Fruit fly (Drosophila melanogaster) whole organism, embryonic: Measurements from ENCODE around the gene GlnRS.

ENCODE experiments used
- BEAF-32 ChIP-seq: fragments of 200-800 bp; sonication (Bioruptor generic); optimal IDR thresholded peaks from 3 replicates; lab custom pipeline; 2017; ENCODE audit warnings: missing biosample characterization, missing genetic modification characterization, mild to moderate bottlenecking, moderate library complexity, missing genetic modification reagents
- Bgb ChIP-seq: fragments of 200-800 bp; sonication (Bioruptor generic); IDR thresholded peaks from 2 replicates; pipeline ENCODE4 v1.3.6; 2022; ENCODE audit warnings: missing biosample characterization, missing genetic modification characterization; ENCODE audit not compliant: partially characterized antibody
- CG11560 ChIP-seq: fragments of 200-800 bp; sonication (Bioruptor generic); IDR thresholded peaks from 3 replicates; pipeline ENCODE4 v1.3.6; 2022; ENCODE audit warnings: missing biosample characterization, missing genetic modification characterization
- CG2116 ChIP-seq: fragments of 200-800 bp; sonication (Bioruptor generic); optimal IDR thresholded peaks from 3 replicates; lab custom pipeline; 2018; ENCODE audit warnings: missing biosample characterization, mild to moderate bottlenecking, missing genetic modification characterization
- CG4707 ChIP-seq: fragments of 200-800 bp; sonication (Bioruptor generic); optimal IDR thresholded peaks from 2 replicates; lab custom pipeline; 2018; ENCODE audit warnings: missing biosample characterization, mild to moderate bottlenecking, missing genetic modification characterization, moderate library complexity
- CG6791 ChIP-seq: fragments of 200-800 bp; sonication (Bioruptor generic); IDR thresholded peaks from 3 replicates; pipeline ENCODE4 v1.3.6; 2022; ENCODE audit warnings: missing biosample characterization, missing genetic modification characterization; ENCODE audit not compliant: partially characterized antibody
- CG7357 ChIP-seq: fragments of 200-800 bp; sonication (Bioruptor generic); IDR thresholded peaks from 3 replicates; pipeline ENCODE4 v1.3.6; 2022; ENCODE audit warnings: missing biosample characterization, missing genetic modification characterization
- CG7963 ChIP-seq: fragments of 200-800 bp; sonication (Bioruptor generic); IDR thresholded peaks from 3 replicates; pipeline ENCODE4 v1.3.6; 2022; ENCODE audit warnings: missing biosample characterization, missing genetic modification characterization; ENCODE audit not compliant: partially characterized antibody
- CoRest ChIP-seq: fragments of 200-800 bp; sonication (Bioruptor generic); optimal IDR thresholded peaks from 3 replicates; lab custom pipeline; 2018; ENCODE audit warnings: missing biosample characterization, mild to moderate bottlenecking, missing genetic modification characterization, moderate library complexity
- D19A ChIP-seq: fragments of 200-800 bp; optimal IDR thresholded peaks from 3 replicates; lab custom pipeline; 2019; ENCODE audit warnings: missing biosample characterization, mild to moderate bottlenecking, missing genetic modification characterization, moderate library complexity
- Dfd ChIP-seq, 2 experiments: fragments of >200 bp; optimal IDR thresholded peaks; 2 replicates each; lab custom pipeline; 2017; ENCODE audit warnings: missing biosample characterization in 2 of 2, missing genetic modification characterization in 2 of 2
- Dll ChIP-seq: fragments of 200-800 bp; sonication (Bioruptor generic); IDR thresholded peaks from 4 replicates; pipeline ENCODE4 v1.3.6; 2022; ENCODE audit warnings: missing biosample characterization, missing genetic modification characterization; ENCODE audit not compliant: partially characterized antibody
- Doc2 ChIP-seq: fragments of 200-800 bp; sonication (Bioruptor generic); IDR thresholded peaks from 2 replicates; pipeline ENCODE4 v1.3.6; 2022; ENCODE audit warnings: missing biosample characterization, missing genetic modification characterization
- Dp ChIP-seq: fragments of 200-800 bp; sonication (Bioruptor generic); optimal IDR thresholded peaks from 2 replicates; lab custom pipeline; 2018; ENCODE audit warnings: missing biosample characterization, mild to moderate bottlenecking, missing genetic modification characterization, moderate library complexity
- Ets65A ChIP-seq: fragments of 200-800 bp; sonication (Bioruptor generic); peaks from one replicate; lab custom pipeline; 2016; ENCODE audit warnings: missing biosample characterization, missing genetic modification characterization
- Ets97D ChIP-seq: fragments of 200-800 bp; sonication (Bioruptor generic); optimal IDR thresholded peaks from 3 replicates; lab custom pipeline; 2016; ENCODE audit warnings: missing biosample characterization, missing genetic modification characterization
- HHEX ChIP-seq: fragments of 200-800 bp; sonication (Bioruptor generic); optimal IDR thresholded peaks from 3 replicates; lab custom pipeline; 2017; ENCODE audit warnings: missing biosample characterization, mild to moderate bottlenecking, missing genetic modification characterization, missing genetic modification reagents
- HmgD ChIP-seq: fragments of 200-800 bp; sonication (Bioruptor generic); optimal IDR thresholded peaks from 3 replicates; lab custom pipeline; 2016; ENCODE audit warnings: missing biosample characterization, missing genetic modification characterization
- Hr78 ChIP-seq, 2 experiments: fragments of 200-800 bp in 1 of 2; fragments of >200 bp in 1 of 2; sonication (Bioruptor generic) in 1 of 2; optimal IDR thresholded peaks; 2 replicates each; lab custom pipeline; 2017 to 2019; ENCODE audit warnings: missing biosample characterization in 2 of 2, missing genetic modification characterization in 2 of 2, mild to moderate bottlenecking in 1 of 2, moderate library complexity in 1 of 2
- Myb ChIP-seq: fragments of 200-800 bp; sonication (Bioruptor generic); optimal IDR thresholded peaks from 2 replicates; lab custom pipeline; 2016; ENCODE audit warnings: missing biosample characterization, missing genetic modification characterization
- NC2β ChIP-seq: fragments of 200-800 bp; sonication (Bioruptor generic); optimal IDR thresholded peaks from 2 replicates; lab custom pipeline; 2016; ENCODE audit warnings: missing biosample characterization, missing genetic modification characterization
- Opbp ChIP-seq: fragments of 200-800 bp; sonication (Bioruptor generic); IDR thresholded peaks from 3 replicates; pipeline ENCODE4 v1.3.6; 2022; ENCODE audit warnings: missing biosample characterization, missing genetic modification characterization; ENCODE audit not compliant: partially characterized antibody
- Rfx ChIP-seq: fragments of 200-800 bp; sonication (Bioruptor generic); IDR thresholded peaks from 2 replicates; pipeline ENCODE4 v1.3.6; 2022; ENCODE audit warnings: missing biosample characterization, missing genetic modification characterization
- Sox100B ChIP-seq: fragments of 200-800 bp; sonication (Bioruptor generic); optimal IDR thresholded peaks from 3 replicates; lab custom pipeline; 2018; ENCODE audit warnings: missing biosample characterization, mild to moderate bottlenecking, missing genetic modification characterization
- Sry-β ChIP-seq: fragments of 200-800 bp; sonication (Bioruptor generic); optimal IDR thresholded peaks from 2 replicates; lab custom pipeline; 2018; ENCODE audit warnings: missing biosample characterization, mild to moderate bottlenecking, missing genetic modification characterization, moderate library complexity
- ato ChIP-seq: fragments of 200-800 bp; sonication (Bioruptor generic); IDR thresholded peaks from 2 replicates; pipeline ENCODE4 v1.3.6; 2022; ENCODE audit warnings: missing biosample characterization, missing genetic modification characterization; ENCODE audit not compliant: partially characterized antibody
- dpn ChIP-seq, 2 experiments: fragments of 200-800 bp; sonication (Bioruptor generic); optimal IDR thresholded peaks; 3 replicates each; lab custom pipeline; 2016; ENCODE audit warnings: missing biosample characterization in 2 of 2, missing genetic modification characterization in 2 of 2
- gfzf ChIP-seq: fragments of 200-800 bp; sonication (Bioruptor generic); optimal IDR thresholded peaks from 2 replicates; lab custom pipeline; 2016; ENCODE audit warnings: missing biosample characterization, mild to moderate bottlenecking, missing genetic modification characterization, moderate library complexity
- inv ChIP-seq: fragments of 200-800 bp; sonication (Bioruptor generic); IDR thresholded peaks from 2 replicates; pipeline ENCODE4 v1.3.6; 2022; ENCODE audit warnings: missing biosample characterization, missing genetic modification characterization; ENCODE audit not compliant: partially characterized antibody
- knrl ChIP-seq: fragments of 200-800 bp; sonication (Bioruptor generic); IDR thresholded peaks from 3 replicates; pipeline ENCODE4 v1.3.6; 2022; ENCODE audit warnings: missing biosample characterization, missing genetic modification characterization; ENCODE audit not compliant: partially characterized antibody
- mld ChIP-seq: fragments of 200-800 bp; sonication (Bioruptor generic); IDR thresholded peaks from 3 replicates; pipeline ENCODE4 v1.3.6; 2022; ENCODE audit warnings: missing biosample characterization, missing genetic modification characterization; ENCODE audit not compliant: partially characterized antibody
- nerfin-2 ChIP-seq: fragments of 200-800 bp; sonication (Bioruptor generic); IDR thresholded peaks from 2 replicates; pipeline ENCODE4 v1.3.6; 2022; ENCODE audit warnings: missing biosample characterization, missing genetic modification characterization; ENCODE audit not compliant: partially characterized antibody
- oc ChIP-seq: fragments of 200-800 bp; sonication (Bioruptor generic); optimal IDR thresholded peaks from 2 replicates; lab custom pipeline; 2018; ENCODE audit warnings: missing biosample characterization, mild to moderate bottlenecking, missing genetic modification characterization, moderate library complexity
- onecut ChIP-seq: fragments of 200-800 bp; sonication (Bioruptor generic); IDR thresholded peaks from 2 replicates; pipeline ENCODE4 v1.3.6; 2022; ENCODE audit warnings: missing biosample characterization, missing genetic modification characterization
- pzg ChIP-seq: fragments of 200-800 bp; sonication (Bioruptor generic); optimal IDR thresholded peaks from 3 replicates; lab custom pipeline; 2018; ENCODE audit warnings: missing biosample characterization, mild to moderate bottlenecking, missing genetic modification characterization, moderate library complexity
- ranshi ChIP-seq: fragments of 200-800 bp; sonication (Bioruptor generic); IDR thresholded peaks from 2 replicates; pipeline ENCODE4 v1.3.6; 2022; ENCODE audit warnings: missing biosample characterization, missing genetic modification characterization
- ssp ChIP-seq: fragments of 200-800 bp; sonication (Bioruptor generic); IDR thresholded peaks from 2 replicates; pipeline ENCODE4 v1.3.6; 2022; ENCODE audit warnings: missing biosample characterization, missing genetic modification characterization
- tna ChIP-seq: fragments of 200-800 bp; sonication (Bioruptor generic); IDR thresholded peaks from 2 replicates; pipeline ENCODE4 v1.3.6; 2022; ENCODE audit warnings: missing biosample characterization, missing genetic modification characterization; ENCODE audit not compliant: partially characterized antibody
- trem ChIP-seq: fragments of 200-800 bp; optimal IDR thresholded peaks from 3 replicates; lab custom pipeline; 2019; ENCODE audit warnings: missing biosample characterization, mild to moderate bottlenecking, missing genetic modification characterization, moderate library complexity
- vnd ChIP-seq: fragments of 200-800 bp; sonication (Bioruptor generic); IDR thresholded peaks from 3 replicates; pipeline ENCODE4 v1.3.6; 2022; ENCODE audit warnings: missing biosample characterization, missing genetic modification characterization; ENCODE audit not compliant: partially characterized antibody
- wek ChIP-seq: fragments of 200-800 bp; sonication (Bioruptor generic); optimal IDR thresholded peaks from 3 replicates; lab custom pipeline; 2018; ENCODE audit warnings: missing biosample characterization, mild to moderate bottlenecking, missing genetic modification characterization, moderate library complexity
- zf30C ChIP-seq: fragments of 200-800 bp; sonication (Bioruptor generic); optimal IDR thresholded peaks from 3 replicates; lab custom pipeline; 2018; ENCODE audit warnings: missing biosample characterization, mild to moderate bottlenecking, missing genetic modification characterization

Gene GlnRS

DNA sequence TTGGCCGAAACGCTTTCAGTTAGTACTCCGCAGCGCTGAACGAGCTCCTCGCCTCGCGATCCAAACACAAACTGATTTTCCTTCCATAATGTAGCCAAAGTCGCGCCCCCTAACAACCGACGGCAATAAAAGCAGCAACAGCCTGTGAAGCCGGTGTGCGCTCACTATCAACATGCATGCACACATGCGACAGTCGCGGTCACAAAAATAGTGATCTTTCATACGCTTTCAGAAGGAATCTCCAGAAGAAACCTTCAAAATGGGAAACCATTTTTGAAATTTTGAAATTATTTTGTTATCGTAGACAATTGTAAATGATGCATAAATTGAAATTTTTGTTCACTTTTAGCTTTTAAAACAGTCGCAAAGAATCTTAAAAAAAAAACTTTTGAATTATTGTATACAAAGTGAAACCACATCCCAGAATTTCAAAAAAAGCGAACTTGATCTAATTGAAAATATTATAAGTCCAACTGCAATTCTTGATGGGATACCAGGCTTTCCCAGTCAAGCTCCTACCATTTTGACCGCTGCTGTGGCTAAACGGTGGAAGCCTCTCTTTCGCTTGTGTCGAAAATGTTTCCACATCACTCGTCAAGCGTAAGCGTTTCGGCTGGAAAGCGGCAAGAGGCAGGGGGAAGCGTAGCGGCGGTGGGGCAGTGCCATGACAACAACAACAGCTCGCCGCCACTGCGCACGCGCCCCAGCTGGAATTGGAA, 33.1 kb downstream of the GlnRS start, which contains the start of gene Cad96Cb (continued):
- peak; percentile 64 for TF ChIP-seq CG2116 (GFP tag; lab: Kevin White, UChicago)
- no peak for TF ChIP-seq Opbp (GFP tag; lab: Robert Waterston, UW)

DNA sequence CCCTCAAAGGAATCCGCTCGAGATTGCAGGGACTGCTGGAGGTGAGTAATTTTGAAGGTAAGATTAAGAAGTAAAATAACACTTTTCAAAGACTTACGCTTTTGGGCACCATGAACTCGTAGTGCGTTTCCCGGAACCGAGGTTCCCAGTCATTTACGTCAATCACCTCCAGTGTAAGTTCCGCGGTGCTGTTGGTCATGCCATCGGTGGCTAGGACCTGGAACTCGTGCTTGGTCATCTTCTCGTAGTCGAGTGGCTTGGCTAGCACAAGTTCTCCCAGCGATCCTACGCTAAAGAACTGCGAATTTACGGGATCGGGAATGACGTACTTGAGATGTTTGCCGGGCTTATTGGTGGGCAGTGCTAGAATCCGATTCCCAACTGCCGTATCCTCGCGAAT, 40.0 kb downstream of the GlnRS start:
- TF ChIP-seq Ets65A (GFP tag; lab: Kevin White, UChicago) = peak; percentile 91
- no peak for TF ChIP-seq ssp (GFP tag; lab: Robert Waterston, UW)

DNA sequence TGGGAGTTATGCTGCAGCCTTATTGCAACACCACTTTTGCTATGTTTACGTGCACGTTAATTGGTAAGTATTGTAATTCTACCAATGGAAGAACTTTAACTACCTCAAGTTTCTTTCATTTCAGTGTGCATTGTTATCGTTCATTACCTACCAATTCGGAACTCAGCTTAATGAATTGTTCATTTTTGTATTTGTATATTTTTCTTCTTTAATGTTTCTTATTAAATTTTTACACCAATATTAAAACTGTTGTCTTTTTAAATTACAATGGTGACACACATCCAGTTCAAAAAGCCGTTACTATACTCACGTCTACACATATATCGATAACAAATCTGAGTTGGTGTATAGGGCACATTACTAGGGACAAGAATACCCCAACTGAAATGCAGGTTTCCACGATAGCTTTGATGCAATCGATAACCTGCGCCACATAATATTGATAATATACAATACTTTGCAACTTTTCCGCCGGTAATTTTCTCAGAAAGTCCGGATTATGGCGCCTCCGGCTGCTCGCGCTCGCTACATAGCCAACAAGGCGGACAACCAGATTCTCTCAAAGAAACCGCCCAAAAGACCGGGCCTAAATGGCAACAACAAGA, 44.2 kb downstream of the GlnRS start, which contains the start of gene Alg9:
Gene Alg9 (plus strand): TSS at position 387 of the 605 bp plus-strand sequence.
- TF ChIP-seq tna (GFP tag; lab: Robert Waterston, UW) (peak; percentile 95), vnd (GFP tag; lab: Robert Waterston, UW) (peak; percentile 88), mld (GFP tag; lab: Robert Waterston, UW) (peak; percentile 88), Sox100B (GFP tag; lab: Kevin White, UChicago) (no peak), CG4707 (GFP tag; lab: Kevin White, UChicago) (no peak), HHEX (no peak), Dfd (GFP tag; optimal IDR thresholded peaks at IDR 0.05; lab: Kevin White, UChicago) (peak in 1 of 2 experiments; percentile 30), Dp (GFP tag; lab: Kevin White, UChicago) (peak; percentile 62), trem (tag; lab: Kevin White, UChicago) (peak; percentile 58), D19A (tag; lab: Kevin White, UChicago) (no peak), knrl (peak; percentile 89), BEAF-32 (peak; percentile 84), zf30C (no peak), Sry-β (GFP tag; lab: Kevin White, UChicago) (no peak), ato (GFP tag; lab: Robert Waterston, UW) (peak; percentile 86), gfzf (GFP tag; lab: Kevin White, UChicago) (peak; percentile 42), Opbp (GFP tag; lab: Robert Waterston, UW) (peak; percentile 90; the same call in 2 of the 3 replicates), CG7963 (GFP tag; lab: Robert Waterston, UW) (peak; percentile 91), Doc2 (no peak), Rfx (peak; percentile 34; the same call in 1 of the 2 replicates), oc (tag; lab: Kevin White, UChicago) (no peak), Ets97D (GFP tag; lab: Kevin White, UChicago) (peak; percentile 74), CG7357 (GFP tag; lab: Robert Waterston, UW) (peak; percentile 84), onecut (GFP tag; lab: Robert Waterston, UW) (peak; percentile 50; the same call in 1 of the 2 replicates), Bgb (GFP tag; lab: Robert Waterston, UW) (peak; percentile 93), CoRest (peak; percentile 47), Dll (peak; percentile 89), nerfin-2 (GFP tag; lab: Robert Waterston, UW) (peak; percentile 93), dpn (GFP tag; optimal IDR thresholded peaks at IDR 0.05; lab: Kevin White, UChicago) (peak in 1 of 2 experiments; percentile 6), CG6791 (peak; percentile 92), pzg (peak; percentile 79), CG11560 (tag; lab: Robert Waterston, UW) (no peak), wek (GFP tag; lab: Kevin White, UChicago) (peak; percentile 99), ranshi (no peak), NC2β (GFP tag; lab: Kevin White, UChicago) (no peak), Hr78 (GFP tag; optimal IDR thresholded peaks at IDR 0.05; lab: Kevin White, UChicago) (no peak), inv (GFP tag; lab: Robert Waterston, UW) (peak; percentile 83), Myb (GFP tag; lab: Kevin White, UChicago) (peak; percentile 98), HmgD (GFP tag; lab: Kevin White, UChicago) (peak; percentile 46)
